Worm (Caenorhabditis elegans) whole organism, L2 larva: Measurements from ENCODE around the gene lsm-8.

Experiments used
- aly-2 ChIP-seq: fragments of 150-350 bp; optimal IDR thresholded peaks from 2 replicates; lab custom pipeline; 2014; ENCODE audit warnings: missing biosample characterization, missing genetic modification characterization
- elt-3 ChIP-seq: sonication (generic microtip); optimal IDR thresholded peaks from 2 replicates; lab custom pipeline; 2017; ENCODE audit warnings: missing biosample characterization, missing genetic modification characterization
- lin-11 ChIP-seq: fragments of 150-350 bp; sonication (generic microtip); optimal IDR thresholded peaks from 2 replicates; lab custom pipeline; 2014; ENCODE audit warnings: missing biosample characterization, missing genetic modification characterization, inconsistent platforms, mixed read lengths
- mdl-1 ChIP-seq, 2 experiments: fragments of 150-350 bp in 1 of 2; sonication (generic microtip) in 1 of 2; optimal IDR thresholded peaks; 2 replicates each; lab custom pipeline; 2017; ENCODE audit warnings: missing biosample characterization in 2 of 2, missing genetic modification characterization in 2 of 2
- nhr-21 ChIP-seq: fragments of 150-350 bp; optimal IDR thresholded peaks from 2 replicates; lab custom pipeline; 2014; ENCODE audit warnings: missing biosample characterization, missing genetic modification characterization
- peb-1 ChIP-seq: fragments of 150-350 bp; optimal IDR thresholded peaks from 2 replicates; lab custom pipeline; 2014; ENCODE audit warnings: missing biosample characterization, missing genetic modification characterization
- skn-1 ChIP-seq: sonication (generic microtip); optimal IDR thresholded peaks from 2 replicates; lab custom pipeline; 2017; ENCODE audit warnings: missing biosample characterization, missing genetic modification characterization
- unc-39 ChIP-seq: fragments of 150-350 bp; optimal IDR thresholded peaks from 2 replicates; lab custom pipeline; 2014; ENCODE audit warnings: missing biosample characterization, missing genetic modification characterization
- unc-62 ChIP-seq: fragments of 150-350 bp; optimal IDR thresholded peaks from 2 replicates; lab custom pipeline; 2014; ENCODE audit warnings: missing biosample characterization, missing genetic modification reagents, missing genetic modification characterization
- ztf-4 ChIP-seq: fragments of 150-350 bp; optimal IDR thresholded peaks from 2 replicates; lab custom pipeline; 2014; ENCODE audit warnings: missing biosample characterization, missing genetic modification characterization

DNA sequence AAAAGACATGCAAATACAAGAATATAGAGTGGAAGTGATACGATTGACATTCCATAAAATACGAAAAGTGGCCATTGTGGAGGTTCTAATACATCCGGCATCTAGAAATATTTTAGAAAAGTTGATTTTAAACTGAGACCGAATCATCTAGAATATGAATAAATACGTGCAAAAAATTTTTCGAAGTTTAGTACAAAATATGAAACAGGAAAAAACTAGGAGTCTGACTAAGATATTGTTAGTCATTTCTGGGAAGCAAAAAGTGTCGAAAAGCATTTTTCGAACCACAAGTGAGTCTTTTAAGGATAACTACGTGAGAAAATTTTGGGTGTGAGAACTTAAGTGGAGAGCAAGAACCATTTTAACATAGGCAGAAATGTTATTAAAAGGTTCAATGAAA, 44.2 kb upstream of the lsm-8 start, which contains the start of gene srv-32:
- TF ChIP-seq skn-1 (tag; lab: Kevin White, UChicago), result no peak
- no peak for TF ChIP-seq ztf-4 (tag; lab: Kevin White, UChicago)
- TF ChIP-seq lin-11, result no peak
- no peak for TF ChIP-seq elt-3 (tag; lab: Kevin White, UChicago)
- no peak for TF ChIP-seq aly-2 (tag; lab: Kevin White, UChicago)
- TF ChIP-seq unc-39 (tag; lab: Kevin White, UChicago), result no peak
- TF ChIP-seq peb-1 (tag; lab: Kevin White, UChicago), result no peak
- no peak for TF ChIP-seq mdl-1 (tag; optimal IDR thresholded peaks at IDR 0.05; lab: Kevin White, UChicago)
- no peak for TF ChIP-seq unc-62
- TF ChIP-seq nhr-21, result no peak
